Fruit fly (Drosophila melanogaster) whole organism, embryonic: ENCODE measurements around the gene CG34056.

Experiments
- Bgb ChIP-seq: fragments of 200-800 bp; sonication (Bioruptor generic); IDR thresholded peaks from 2 replicates; pipeline ENCODE4 v1.3.6; 2022; ENCODE audit warnings: missing biosample characterization, missing genetic modification characterization; ENCODE audit not compliant: partially characterized antibody
- BtbVII ChIP-seq: fragments of 200-800 bp; sonication (Bioruptor generic); optimal IDR thresholded peaks from 3 replicates; lab custom pipeline; 2017; ENCODE audit warnings: missing biosample characterization, mild to moderate bottlenecking, missing genetic modification characterization
- C15 ChIP-seq: fragments of 200-800 bp; sonication (Bioruptor generic); IDR thresholded peaks from 3 replicates; pipeline ENCODE4 v1.3.6; 2022; ENCODE audit warnings: missing biosample characterization, missing genetic modification characterization
- CG10209 ChIP-seq: fragments of 200-800 bp; sonication (Bioruptor generic); optimal IDR thresholded peaks from 3 replicates; lab custom pipeline; 2017; ENCODE audit warnings: missing biosample characterization, mild to moderate bottlenecking, missing genetic modification characterization, missing genetic modification reagents
- CG10431 ChIP-seq: fragments of 200-800 bp; sonication (Bioruptor generic); optimal IDR thresholded peaks from 3 replicates; lab custom pipeline; 2018; ENCODE audit warnings: missing biosample characterization, mild to moderate bottlenecking, missing genetic modification characterization
- CG11247 ChIP-seq: fragments of 200-800 bp; sonication (Bioruptor generic); IDR thresholded peaks from 2 replicates; pipeline ENCODE4 v1.3.6; 2022; ENCODE audit warnings: missing biosample characterization, missing genetic modification characterization
- CG11560 ChIP-seq: fragments of 200-800 bp; sonication (Bioruptor generic); IDR thresholded peaks from 3 replicates; pipeline ENCODE4 v1.3.6; 2022; ENCODE audit warnings: missing biosample characterization, missing genetic modification characterization
- CG11695 ChIP-seq: fragments of 200-800 bp; sonication (Bioruptor generic); IDR thresholded peaks from 3 replicates; pipeline ENCODE4 v1.3.6; 2022; ENCODE audit warnings: missing biosample characterization, missing genetic modification characterization
- CG12391 ChIP-seq: fragments of 200-800 bp; sonication (Bioruptor generic); optimal IDR thresholded peaks from 3 replicates; lab custom pipeline; 2018; ENCODE audit warnings: missing biosample characterization, mild to moderate bottlenecking, missing genetic modification characterization, moderate library complexity
- CG13123 ChIP-seq: fragments of 200-800 bp; sonication (Bioruptor generic); optimal IDR thresholded peaks from 2 replicates; lab custom pipeline; 2016; ENCODE audit warnings: missing biosample characterization, missing genetic modification characterization
- CG15011 ChIP-seq: fragments of 200-800 bp; sonication (Bioruptor generic); optimal IDR thresholded peaks from 3 replicates; lab custom pipeline; 2018; ENCODE audit warnings: missing biosample characterization, mild to moderate bottlenecking, missing genetic modification characterization
- CG17186 ChIP-seq: fragments of 200-800 bp; sonication (Bioruptor generic); optimal IDR thresholded peaks from 3 replicates; lab custom pipeline; 2017; ENCODE audit warnings: missing biosample characterization, missing genetic modification reagents, missing genetic modification characterization
- CG18011 ChIP-seq: fragments of 200-800 bp; sonication (Bioruptor generic); optimal IDR thresholded peaks from 2 replicates; lab custom pipeline; 2017; ENCODE audit warnings: missing biosample characterization, missing genetic modification characterization, mild to moderate bottlenecking, moderate library complexity, missing genotype
- CG1832 ChIP-seq: fragments of 200-800 bp; sonication (Bioruptor generic); optimal IDR thresholded peaks from 2 replicates; lab custom pipeline; 2017; ENCODE audit warnings: missing biosample characterization, mild to moderate bottlenecking, missing genetic modification characterization, inconsistent platforms
- CG18764 ChIP-seq: fragments of 200-800 bp; sonication (Bioruptor generic); optimal IDR thresholded peaks from 3 replicates; lab custom pipeline; 2016; ENCODE audit warnings: missing biosample characterization, missing genetic modification characterization
- CG2678 ChIP-seq: fragments of 200-800 bp; sonication (Bioruptor generic); optimal IDR thresholded peaks from 3 replicates; lab custom pipeline; 2019; ENCODE audit warnings: missing biosample characterization, mild to moderate bottlenecking, missing genetic modification characterization, moderate library complexity
- CG30403 ChIP-seq: fragments of 200-800 bp; sonication (Bioruptor generic); optimal IDR thresholded peaks from 3 replicates; lab custom pipeline; 2016; ENCODE audit warnings: missing biosample characterization, missing genetic modification characterization
- CG9817 ChIP-seq: fragments of 200-800 bp; sonication (Bioruptor generic); optimal IDR thresholded peaks from 2 replicates; lab custom pipeline; 2018; ENCODE audit warnings: missing biosample characterization, mild to moderate bottlenecking, missing genetic modification characterization, moderate library complexity
- H2.0 ChIP-seq: fragments of 200-800 bp; sonication (Bioruptor generic); IDR thresholded peaks from 2 replicates; pipeline ENCODE4 v1.3.6; 2022; ENCODE audit warnings: missing biosample characterization, missing genetic modification characterization
- HLH54F ChIP-seq: fragments of 200-800 bp; sonication (Bioruptor generic); optimal IDR thresholded peaks from 3 replicates; lab custom pipeline; 2016; ENCODE audit warnings: missing biosample characterization, missing genetic modification characterization
- Hey ChIP-seq: fragments of 200-800 bp; sonication (Bioruptor generic); optimal IDR thresholded peaks from 3 replicates; lab custom pipeline; 2018; ENCODE audit warnings: missing biosample characterization, mild to moderate bottlenecking, missing genetic modification characterization
- HmgZ ChIP-seq: fragments of 200-800 bp; sonication (Bioruptor generic); optimal IDR thresholded peaks from 2 replicates; lab custom pipeline; 2018; ENCODE audit warnings: missing biosample characterization, mild to moderate bottlenecking, missing genetic modification characterization
- Hr3 ChIP-seq: fragments of 200-800 bp; sonication (Bioruptor generic); optimal IDR thresholded peaks from 3 replicates; lab custom pipeline; 2016; ENCODE audit warnings: missing biosample characterization, missing genetic modification characterization
- Hr78 ChIP-seq, 2 experiments: fragments of 200-800 bp in 1 of 2; fragments of >200 bp in 1 of 2; sonication (Bioruptor generic) in 1 of 2; optimal IDR thresholded peaks; 2 replicates each; lab custom pipeline; 2017 to 2019; ENCODE audit warnings: missing biosample characterization in 2 of 2, missing genetic modification characterization in 2 of 2, mild to moderate bottlenecking in 1 of 2, moderate library complexity in 1 of 2
- Meics ChIP-seq: fragments of 200-800 bp; sonication (Bioruptor generic); optimal IDR thresholded peaks from 2 replicates; lab custom pipeline; 2017; ENCODE audit warnings: missing biosample characterization, mild to moderate bottlenecking, missing genetic modification characterization
- Mrtf ChIP-seq: fragments of 200-800 bp; sonication (Bioruptor generic); IDR thresholded peaks from 3 replicates; pipeline ENCODE4 v1.3.6; 2022; ENCODE audit warnings: missing biosample characterization, missing genetic modification characterization
- Oaz ChIP-seq: fragments of 200-800 bp; sonication (Bioruptor generic); IDR thresholded peaks from 2 replicates; pipeline ENCODE4 v1.3.6; 2022; ENCODE audit warnings: missing biosample characterization, missing genetic modification characterization
- Spps ChIP-seq: fragments of 200-800 bp; sonication (Bioruptor generic); optimal IDR thresholded peaks from 2 replicates; lab custom pipeline; 2018; ENCODE audit warnings: missing biosample characterization, mild to moderate bottlenecking, missing genetic modification characterization
- Vsx1 ChIP-seq: fragments of 200-800 bp; sonication (Bioruptor generic); optimal IDR thresholded peaks from 2 replicates; lab custom pipeline; 2017; ENCODE audit warnings: missing biosample characterization, mild to moderate bottlenecking, missing genetic modification characterization, missing genetic modification reagents
- Xrp1 ChIP-seq: fragments of 200-800 bp; sonication (Bioruptor generic); IDR thresholded peaks from 2 replicates; pipeline ENCODE4 v1.3.6; 2022; ENCODE audit warnings: missing biosample characterization, missing genetic modification characterization
- YL-1 ChIP-seq: fragments of 200-800 bp; sonication (Bioruptor generic); optimal IDR thresholded peaks from 3 replicates; lab custom pipeline; 2017; ENCODE audit warnings: missing biosample characterization, mild to moderate bottlenecking, missing genetic modification characterization
- br ChIP-seq: fragments of >200 bp; optimal IDR thresholded peaks from 2 replicates; lab custom pipeline; 2017
- chif ChIP-seq, 2 experiments: fragments of 200-800 bp; sonication (Bioruptor generic); optimal IDR thresholded peaks; 3 replicates each; lab custom pipeline; 2016; ENCODE audit warnings: missing biosample characterization in 2 of 2, missing genetic modification characterization in 2 of 2
- ci ChIP-seq: fragments of 200-800 bp; sonication (Bioruptor generic); IDR thresholded peaks from 3 replicates; pipeline ENCODE4 v1.3.6; 2022; ENCODE audit warnings: missing biosample characterization, missing genetic modification characterization
- fru ChIP-seq: fragments of >200 bp; optimal IDR thresholded peaks from 2 replicates; lab custom pipeline; 2017
- gcm2 ChIP-seq: fragments of 200-800 bp; sonication (Bioruptor generic); optimal IDR thresholded peaks from 2 replicates; lab custom pipeline; 2016; ENCODE audit warnings: missing biosample characterization, missing genetic modification characterization
- jigr1 ChIP-seq: fragments of 200-800 bp; sonication (Bioruptor generic); IDR thresholded peaks from 3 replicates; pipeline ENCODE4 v1.3.6; 2022; ENCODE audit warnings: missing biosample characterization, missing genetic modification characterization
- kah ChIP-seq: fragments of 200-800 bp; sonication (Bioruptor generic); optimal IDR thresholded peaks from 2 replicates; lab custom pipeline; 2018; ENCODE audit warnings: missing biosample characterization, mild to moderate bottlenecking, missing genetic modification characterization
- pnt ChIP-seq: fragments of 200-800 bp; sonication (Bioruptor generic); optimal IDR thresholded peaks from 3 replicates; lab custom pipeline; 2016; ENCODE audit warnings: missing biosample characterization, missing genetic modification characterization
- prd ChIP-seq, 3 experiments: fragments of >200 bp in 2 of 3; fragments of 200-800 bp in 1 of 3; sonication (Bioruptor generic) in 1 of 3; optimal IDR thresholded peaks in 2 of 3; IDR thresholded peaks in 1 of 3; 2 replicates in 2 of 3; 3 replicates in 1 of 3; pipeline versions ENCODE4 v1.3.6 to Lab custom; 2017 to 2022; ENCODE audit warnings: missing biosample characterization in 1 of 3, missing genetic modification characterization in 1 of 3
- pros ChIP-seq: fragments of 200-800 bp; sonication (Bioruptor generic); optimal IDR thresholded peaks from 3 replicates; lab custom pipeline; 2019; ENCODE audit warnings: missing biosample characterization, mild to moderate bottlenecking, missing genetic modification characterization, moderate library complexity
- scrt ChIP-seq: fragments of 200-800 bp; sonication (Bioruptor generic); optimal IDR thresholded peaks from 2 replicates; lab custom pipeline; 2018; ENCODE audit warnings: missing biosample characterization, mild to moderate bottlenecking, missing genetic modification characterization, moderate library complexity
- seq ChIP-seq: fragments of 200-800 bp; sonication (Bioruptor generic); IDR thresholded peaks from 2 replicates; pipeline ENCODE4 v1.3.6; 2022; ENCODE audit warnings: missing biosample characterization, missing genetic modification characterization
- shn ChIP-seq: fragments of 200-800 bp; sonication (Bioruptor generic); optimal IDR thresholded peaks from 3 replicates; lab custom pipeline; 2016; ENCODE audit warnings: missing biosample characterization, missing genetic modification characterization
- ssp ChIP-seq: fragments of 200-800 bp; sonication (Bioruptor generic); IDR thresholded peaks from 2 replicates; pipeline ENCODE4 v1.3.6; 2022; ENCODE audit warnings: missing biosample characterization, missing genetic modification characterization
- tup ChIP-seq: fragments of 200-800 bp; sonication (Bioruptor generic); optimal IDR thresholded peaks from 2 replicates; lab custom pipeline; 2016; ENCODE audit warnings: missing biosample characterization, mild to moderate bottlenecking, missing genetic modification characterization, moderate library complexity
- tx ChIP-seq: fragments of 200-800 bp; sonication (Bioruptor generic); optimal IDR thresholded peaks from 2 replicates; lab custom pipeline; 2016; ENCODE audit warnings: missing biosample characterization, missing genetic modification characterization
- vfl ChIP-seq: fragments of 200-800 bp; sonication (Bioruptor generic); optimal IDR thresholded peaks from 2 replicates; lab custom pipeline; 2016; ENCODE audit warnings: missing biosample characterization, missing genetic modification characterization
- zfh2 ChIP-seq: fragments of 200-800 bp; sonication (Bioruptor generic); optimal IDR thresholded peaks from 2 replicates; lab custom pipeline; 2016; ENCODE audit warnings: missing biosample characterization, missing genetic modification characterization

Gene CG34056

dm6 chr3L:857063-858015 lies 38.4 kb upstream of the CG34056 start, which contains the start of gene dpr20 (continued):
- TF ChIP-seq CG2678 = peak; percentile 82
- peak; percentile 76 for TF ChIP-seq scrt (GFP tag; lab: Kevin White, UChicago)
- TF ChIP-seq prd (optimal IDR thresholded peaks at IDR 0.05; lab: Kevin White, UChicago) = no peak
- peak; percentile 90 for TF ChIP-seq prd (GFP tag; IDR thresholded peaks at IDR 0.05; lab: Robert Waterston, UW)
- TF ChIP-seq CG13123 (GFP tag; lab: Kevin White, UChicago) = no peak
- TF ChIP-seq vfl = peak; percentile 63
- TF ChIP-seq CG18764 (GFP tag; lab: Kevin White, UChicago) = peak; percentile 32
- peak; percentile 87 for TF ChIP-seq Xrp1 (GFP tag; lab: Robert Waterston, UW)
- TF ChIP-seq CG10431 (GFP tag; lab: Kevin White, UChicago) = no peak
- peak; percentile 56 for TF ChIP-seq pnt (GFP tag; lab: Kevin White, UChicago)
- peak; percentile 70 for TF ChIP-seq CG11560 (tag; lab: Robert Waterston, UW)
- TF ChIP-seq shn (GFP tag; lab: Kevin White, UChicago) = peak; percentile 68
- peak; percentile 87 for TF ChIP-seq CG11247 (GFP tag; lab: Robert Waterston, UW)
- TF ChIP-seq H2.0 (GFP tag; lab: Robert Waterston, UW) = peak; percentile 85
- peak; percentile 65 for TF ChIP-seq HmgZ
- TF ChIP-seq CG12391 (tag; lab: Kevin White, UChicago) = peak; percentile 72
- TF ChIP-seq CG15011 (GFP tag; lab: Kevin White, UChicago) = peak; percentile 58
- TF ChIP-seq kah (GFP tag; lab: Kevin White, UChicago) = no peak
- TF ChIP-seq CG17186 (GFP tag; lab: Kevin White, UChicago) = no peak
- TF ChIP-seq YL-1 (GFP tag; lab: Kevin White, UChicago) = no peak
- peak; percentile 68; the same call in 1 of the 3 replicates for TF ChIP-seq jigr1
- no peak for TF ChIP-seq Spps (tag; lab: Kevin White, UChicago)
- TF ChIP-seq Vsx1 (GFP tag; lab: Kevin White, UChicago) = peak; percentile 2
- TF ChIP-seq CG10209 = peak; percentile 73
- peak; percentile 84 for TF ChIP-seq CG11695
- TF ChIP-seq C15 = peak; percentile 77; the same call in 2 of the 3 replicates
- TF ChIP-seq HLH54F (GFP tag; lab: Kevin White, UChicago) = peak; percentile 73
- peak; percentile 65 for TF ChIP-seq CG30403 (GFP tag; lab: Kevin White, UChicago)
- peak; percentile 41 to 73 for TF ChIP-seq chif (GFP tag; optimal IDR thresholded peaks at IDR 0.05; lab: Kevin White, UChicago)
- peak; percentile 64 for TF ChIP-seq Hr3 (GFP tag; lab: Kevin White, UChicago)
- peak; percentile 93 for TF ChIP-seq ci (GFP tag; lab: Robert Waterston, UW)
- no peak for TF ChIP-seq fru (lab: Kevin White, UChicago)
- peak; percentile 80 for TF ChIP-seq CG9817
- no peak for TF ChIP-seq Bgb (GFP tag; lab: Robert Waterston, UW)
- TF ChIP-seq tx (GFP tag; lab: Kevin White, UChicago) = peak; percentile 54
- TF ChIP-seq zfh2 (GFP tag; lab: Kevin White, UChicago) = peak; percentile 71
- TF ChIP-seq gcm2 (GFP tag; lab: Kevin White, UChicago) = peak; percentile 17
- TF ChIP-seq pros (GFP tag; lab: Kevin White, UChicago) = peak; percentile 40
- peak; percentile 12 for TF ChIP-seq tup (GFP tag; lab: Kevin White, UChicago)
- TF ChIP-seq CG1832 = no peak
- TF ChIP-seq br (lab: Kevin White, UChicago) = no peak
- TF ChIP-seq ssp (GFP tag; lab: Robert Waterston, UW) = peak; percentile 64
- peak; percentile 40 for TF ChIP-seq CG18011
- TF ChIP-seq Hey (tag; lab: Kevin White, UChicago) = peak; percentile 14
- peak; percentile 85 for TF ChIP-seq Meics (GFP tag; lab: Kevin White, UChicago)
- TF ChIP-seq Mrtf (GFP tag; lab: Robert Waterston, UW) = peak; percentile 83
- TF ChIP-seq BtbVII (GFP tag; lab: Kevin White, UChicago) = peak; percentile 74
- peak; percentile 81 for TF ChIP-seq seq (GFP tag; lab: Robert Waterston, UW)
- peak; percentile 74 for TF ChIP-seq Oaz (GFP tag; lab: Robert Waterston, UW)
- no peak for TF ChIP-seq Hr78 (GFP tag; optimal IDR thresholded peaks at IDR 0.05; lab: Kevin White, UChicago)
